Worm (Caenorhabditis elegans) whole organism, midembryonic: ENCODE data around the gene mam-5.

ENCODE experiments used
- T22C8.4 ChIP-seq: fragments of 200-800 bp; sonication (Bioruptor generic); IDR thresholded peaks from 2 replicates; pipeline ENCODE4 v1.3.6; 2022; ENCODE audit warnings: missing genetic modification characterization, missing compliant biosample characterization
- cog-1 ChIP-seq: sonication (generic microtip); optimal IDR thresholded peaks from 2 replicates; lab custom pipeline; 2016; ENCODE audit warnings: missing genetic modification characterization, missing compliant biosample characterization
- flt-1 ChIP-seq: fragments of 200-800 bp; sonication (Bioruptor generic); IDR thresholded peaks from 2 replicates; pipeline ENCODE4 v1.3.6; 2022; ENCODE audit warnings: missing genetic modification characterization, missing compliant biosample characterization
- klf-2 ChIP-seq: fragments of 200-800 bp; sonication (Bioruptor generic); conservative IDR thresholded peaks from 2 replicates; pipeline ENCODE4 v1.3.6; 2022; ENCODE audit warnings: missing genetic modification reagents, missing genetic modification characterization, missing compliant biosample characterization
- ref-1 ChIP-seq: fragments of 200-800 bp; sonication (Bioruptor generic); conservative IDR thresholded peaks from 2 replicates; pipeline ENCODE4 v1.3.6; 2022; ENCODE audit warnings: missing genetic modification reagents, missing genetic modification characterization, missing compliant biosample characterization
- tab-1 ChIP-seq: fragments of 200-800 bp; sonication (Bioruptor generic); IDR thresholded peaks from 2 replicates; pipeline ENCODE4 v1.3.6; 2022; ENCODE audit warnings: missing genetic modification characterization, missing compliant biosample characterization
- ztf-23 ChIP-seq: fragments of 200-800 bp; sonication (Bioruptor generic); IDR thresholded peaks from 2 replicates; pipeline ENCODE4 v1.3.6; 2022; ENCODE audit warnings: missing genetic modification reagents, missing genetic modification characterization, missing compliant biosample characterization
- ztf-29 ChIP-seq: fragments of 200-800 bp; sonication (Bioruptor generic); IDR thresholded peaks from 2 replicates; pipeline ENCODE4 v1.3.6; 2022; ENCODE audit warnings: missing genetic modification reagents, missing genetic modification characterization, missing compliant biosample characterization

- TF ChIP-seq ztf-29 (GFP tag; lab: Robert Waterston, UW), result no peak
- TF ChIP-seq tab-1 (GFP tag; lab: Robert Waterston, UW), result no peak
- no peak for TF ChIP-seq ztf-23
- no peak for TF ChIP-seq flt-1 (GFP tag; lab: Robert Waterston, UW)
- TF ChIP-seq ref-1 (GFP tag; lab: Robert Waterston, UW), result no peak
- TF ChIP-seq cog-1 (tag; lab: Kevin White, UChicago), result no peak
- TF ChIP-seq T22C8.4 (GFP tag; lab: Robert Waterston, UW), result no peak
- TF ChIP-seq klf-2 (GFP tag; lab: Robert Waterston, UW), result no peak
Observed at ce11 chrV:9913863-9914262, 38.6 kb upstream of the mam-5 start, which contains the start of gene fipr-10.
